Worm (Caenorhabditis elegans): Measurements from ENCODE around the gene lars-1.
A peak's percentile ranks its signal among the peaks of the same experiment; 100 is the strongest.

ce11 chrIII:4196301-4196987, 9.8 kb upstream of the lars-1 start:
- no peak for TF ChIP-seq unc-62 (GFP tag; optimal IDR thresholded peaks at IDR 0.05)
- TF ChIP-seq lin-39 (tag; optimal IDR thresholded peaks at IDR 0.05) = peak; percentile 60
- no peak for TF ChIP-seq ama-1 (optimal IDR thresholded peaks at IDR 0.05)
- no peak for TF ChIP-seq nhr-11 (tag; optimal IDR thresholded peaks at IDR 0.05)

Data from whole organism, L3 larva.